Worm (Caenorhabditis elegans): Measurements from ENCODE around the gene ceh-81.

DNA sequence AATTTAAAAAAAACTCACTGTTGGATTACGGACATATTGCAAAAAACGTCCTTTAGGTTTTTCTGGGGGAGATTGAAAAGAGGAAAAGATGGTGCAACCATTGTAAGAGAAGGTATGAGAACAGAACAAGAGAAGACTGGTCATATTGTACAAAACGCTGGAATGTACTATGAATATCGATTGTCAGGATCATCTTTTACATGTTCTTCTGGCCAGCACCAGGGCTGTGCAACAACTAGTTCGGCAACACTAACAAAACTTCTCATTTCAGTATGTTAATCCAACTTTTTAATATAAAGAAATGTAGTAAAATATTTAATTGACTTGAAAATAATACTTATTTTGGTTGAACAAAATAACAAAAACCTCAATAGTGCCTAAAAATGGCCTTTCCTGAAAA is 26.8 kb upstream of the ceh-81 start, which contains the start of gene fbxb-47:
- TF ChIP-seq mxl-1 (tag; optimal IDR thresholded peaks at IDR 0.05) (no peak), F55B11.4 (tag; optimal IDR thresholded peaks at IDR 0.05; ENCODE audit: borderline replicate concordance, insufficient read depth) (no peak), snpc-3.4 (tag; optimal IDR thresholded peaks at IDR 0.05) (no peak), snpc-4 (GFP tag; optimal IDR thresholded peaks at IDR 0.05) (no peak), snpc-4 (tag; optimal IDR thresholded peaks at IDR 0.05) (no peak), unc-62 (GFP tag; optimal IDR thresholded peaks at IDR 0.05) (no peak), ceh-40 (GFP tag; IDR thresholded peaks at IDR 0.05) (no peak), Y79H2A.3 (GFP tag; conservative IDR thresholded peaks at IDR 0.05) (no peak), bed-2 (GFP tag; IDR thresholded peaks at IDR 0.05) (no peak), C06A6.2 (GFP tag; conservative IDR thresholded peaks at IDR 0.05) (no peak)
